Fruit fly (Drosophila melanogaster) whole organism, embryonic: ENCODE data around the gene CG6409.

Experiments
- Ada2b ChIP-seq: fragments of 200-800 bp; sonication (Bioruptor generic); IDR thresholded peaks from 2 replicates; pipeline ENCODE4 v1.3.6; 2022; ENCODE audit warnings: missing biosample characterization, missing genetic modification characterization
- Asciz ChIP-seq: fragments of 200-800 bp; sonication (Bioruptor generic); optimal IDR thresholded peaks from 2 replicates; lab custom pipeline; 2017; ENCODE audit warnings: missing biosample characterization, mild to moderate bottlenecking, missing genetic modification characterization, missing genetic modification reagents
- CG10209 ChIP-seq: fragments of 200-800 bp; sonication (Bioruptor generic); optimal IDR thresholded peaks from 3 replicates; lab custom pipeline; 2017; ENCODE audit warnings: missing biosample characterization, mild to moderate bottlenecking, missing genetic modification characterization, missing genetic modification reagents
- CG10979 ChIP-seq: fragments of 200-800 bp; sonication (Bioruptor generic); optimal IDR thresholded peaks from 2 replicates; lab custom pipeline; 2018; ENCODE audit warnings: missing biosample characterization, mild to moderate bottlenecking, missing genetic modification characterization, moderate library complexity
- CG11695 ChIP-seq: fragments of 200-800 bp; sonication (Bioruptor generic); IDR thresholded peaks from 3 replicates; pipeline ENCODE4 v1.3.6; 2022; ENCODE audit warnings: missing biosample characterization, missing genetic modification characterization
- CG11696 ChIP-seq: fragments of 200-800 bp; sonication (Bioruptor generic); IDR thresholded peaks from 2 replicates; pipeline ENCODE4 v1.3.6; 2022; ENCODE audit warnings: missing biosample characterization, missing genetic modification characterization
- CG13894 ChIP-seq: fragments of 200-800 bp; sonication (Bioruptor generic); optimal IDR thresholded peaks from 3 replicates; lab custom pipeline; 2018; ENCODE audit warnings: missing biosample characterization, mild to moderate bottlenecking, missing genetic modification characterization, moderate library complexity
- CG15479 ChIP-seq: fragments of 200-800 bp; sonication (Bioruptor generic); optimal IDR thresholded peaks from 3 replicates; lab custom pipeline; 2019; ENCODE audit warnings: missing biosample characterization, mild to moderate bottlenecking, missing genetic modification characterization, moderate library complexity
- CG1602 ChIP-seq: fragments of 200-800 bp; sonication (Bioruptor generic); optimal IDR thresholded peaks from 3 replicates; lab custom pipeline; 2016; ENCODE audit warnings: missing biosample characterization, missing genetic modification characterization
- CG17359 ChIP-seq: fragments of 200-800 bp; sonication (Bioruptor generic); optimal IDR thresholded peaks from 3 replicates; lab custom pipeline; 2018; ENCODE audit warnings: missing biosample characterization, mild to moderate bottlenecking, missing genetic modification characterization, moderate library complexity
- CG17568 ChIP-seq: fragments of 200-800 bp; sonication (Bioruptor generic); optimal IDR thresholded peaks from 2 replicates; lab custom pipeline; 2018; ENCODE audit warnings: missing biosample characterization, mild to moderate bottlenecking, missing genetic modification characterization, moderate library complexity
- CG18011 ChIP-seq: fragments of 200-800 bp; sonication (Bioruptor generic); optimal IDR thresholded peaks from 2 replicates; lab custom pipeline; 2017; ENCODE audit warnings: missing biosample characterization, missing genetic modification characterization, mild to moderate bottlenecking, moderate library complexity, missing genotype
- CG31441 ChIP-seq: fragments of 200-800 bp; sonication (Bioruptor generic); IDR thresholded peaks from 2 replicates; pipeline ENCODE4 v1.3.6; 2022; ENCODE audit warnings: missing biosample characterization, missing genetic modification characterization
- CG4424 ChIP-seq: fragments of 200-800 bp; sonication (Bioruptor generic); optimal IDR thresholded peaks from 3 replicates; lab custom pipeline; 2016; ENCODE audit warnings: missing biosample characterization, missing genetic modification characterization
- CG4820 ChIP-seq: fragments of 200-800 bp; sonication (Bioruptor generic); optimal IDR thresholded peaks from 3 replicates; lab custom pipeline; 2016; ENCODE audit warnings: missing biosample characterization, missing genetic modification characterization
- CG4854 ChIP-seq: fragments of 200-800 bp; sonication (Bioruptor generic); optimal IDR thresholded peaks from 2 replicates; lab custom pipeline; 2016; ENCODE audit warnings: missing biosample characterization, missing genetic modification characterization, inconsistent platforms
- CG5180 ChIP-seq: fragments of 200-800 bp; sonication (Bioruptor generic); optimal IDR thresholded peaks from 3 replicates; lab custom pipeline; 2017; ENCODE audit warnings: missing biosample characterization, missing genetic modification characterization, mild to moderate bottlenecking, moderate library complexity, missing genetic modification reagents
- CG5245 ChIP-seq: fragments of 200-800 bp; sonication (Bioruptor generic); optimal IDR thresholded peaks from 3 replicates; lab custom pipeline; 2016; ENCODE audit warnings: missing biosample characterization, missing genetic modification characterization
- CG7839 ChIP-seq: fragments of 200-800 bp; sonication (Bioruptor generic); optimal IDR thresholded peaks from 3 replicates; lab custom pipeline; 2018; ENCODE audit warnings: missing biosample characterization, mild to moderate bottlenecking, missing genetic modification characterization, moderate library complexity
- CG8478 ChIP-seq: fragments of >200 bp; optimal IDR thresholded peaks from 2 replicates; lab custom pipeline; 2018
- Chrac-16 ChIP-seq: fragments of 200-800 bp; sonication (Bioruptor generic); optimal IDR thresholded peaks from 3 replicates; lab custom pipeline; 2016; ENCODE audit warnings: missing biosample characterization, missing genetic modification characterization
- Eip74EF ChIP-seq, 2 experiments: fragments of 200-800 bp in 1 of 2; fragments of >200 bp in 1 of 2; sonication (Bioruptor generic) in 1 of 2; optimal IDR thresholded peaks; 2 replicates each; lab custom pipeline; 2017 to 2019; ENCODE audit warnings: missing biosample characterization in 2 of 2, missing genetic modification characterization in 2 of 2, mild to moderate bottlenecking in 1 of 2, moderate library complexity in 1 of 2
- Fer1 ChIP-seq: fragments of 200-800 bp; sonication (Bioruptor generic); optimal IDR thresholded peaks from 2 replicates; lab custom pipeline; 2017; ENCODE audit warnings: missing biosample characterization, mild to moderate bottlenecking, missing genetic modification characterization
- Hr39 ChIP-seq: fragments of >200 bp; optimal IDR thresholded peaks from 2 replicates; lab custom pipeline; 2017
- Hr51 ChIP-seq, 2 experiments: fragments of 200-800 bp; sonication (Bioruptor generic); optimal IDR thresholded peaks; 2 replicates in 1 of 2; 3 replicates in 1 of 2; lab custom pipeline; 2016 to 2018; ENCODE audit warnings: missing biosample characterization in 2 of 2, missing genetic modification characterization in 2 of 2, mild to moderate bottlenecking in 1 of 2, moderate library complexity in 1 of 2
- Jarid2 ChIP-seq: fragments of 200-800 bp; sonication (Bioruptor generic); optimal IDR thresholded peaks from 3 replicates; lab custom pipeline; 2017; ENCODE audit warnings: mild to moderate bottlenecking, missing biosample characterization, missing genetic modification reagents, missing genetic modification characterization
- Meics ChIP-seq: fragments of 200-800 bp; sonication (Bioruptor generic); optimal IDR thresholded peaks from 2 replicates; lab custom pipeline; 2017; ENCODE audit warnings: missing biosample characterization, mild to moderate bottlenecking, missing genetic modification characterization
- NC2β ChIP-seq: fragments of 200-800 bp; sonication (Bioruptor generic); optimal IDR thresholded peaks from 2 replicates; lab custom pipeline; 2016; ENCODE audit warnings: missing biosample characterization, missing genetic modification characterization
- Sry-β ChIP-seq: fragments of 200-800 bp; sonication (Bioruptor generic); optimal IDR thresholded peaks from 2 replicates; lab custom pipeline; 2018; ENCODE audit warnings: missing biosample characterization, mild to moderate bottlenecking, missing genetic modification characterization, moderate library complexity
- Stat92E ChIP-seq, 3 experiments: fragments of >200 bp in 2 of 3; fragments of 200-800 bp in 1 of 3; sonication (Bioruptor generic) in 1 of 3; optimal IDR thresholded peaks; 2 replicates each; lab custom pipeline; 2017 to 2019; ENCODE audit warnings: missing biosample characterization in 3 of 3, missing genetic modification characterization in 3 of 3, mild to moderate bottlenecking in 1 of 3, moderate library complexity in 1 of 3
- Vsx1 ChIP-seq: fragments of 200-800 bp; sonication (Bioruptor generic); optimal IDR thresholded peaks from 2 replicates; lab custom pipeline; 2017; ENCODE audit warnings: missing biosample characterization, mild to moderate bottlenecking, missing genetic modification characterization, missing genetic modification reagents
- ash1 ChIP-seq: fragments of 200-800 bp; sonication (Bioruptor generic); optimal IDR thresholded peaks from 2 replicates; lab custom pipeline; 2018; ENCODE audit warnings: missing biosample characterization, mild to moderate bottlenecking, missing genetic modification characterization
- cas ChIP-seq: fragments of 200-800 bp; sonication (Bioruptor generic); IDR thresholded peaks from 2 replicates; pipeline ENCODE4 v1.3.6; 2022; ENCODE audit warnings: missing biosample characterization, missing genetic modification characterization
- cg ChIP-seq: fragments of 200-800 bp; sonication (Bioruptor generic); optimal IDR thresholded peaks from 3 replicates; lab custom pipeline; 2019; ENCODE audit warnings: missing biosample characterization, mild to moderate bottlenecking, missing genetic modification characterization, moderate library complexity
- crc ChIP-seq: fragments of 200-800 bp; sonication (Bioruptor generic); optimal IDR thresholded peaks from 2 replicates; lab custom pipeline; 2016; ENCODE audit warnings: missing biosample characterization, missing genetic modification characterization
- croc ChIP-seq: fragments of 200-800 bp; sonication (Bioruptor generic); conservative IDR thresholded peaks from 3 replicates; pipeline ENCODE4 v1.3.6; 2022; ENCODE audit warnings: missing biosample characterization, missing genetic modification characterization
- grau ChIP-seq: fragments of 200-800 bp; optimal IDR thresholded peaks from 3 replicates; lab custom pipeline; 2019; ENCODE audit warnings: missing biosample characterization, mild to moderate bottlenecking, missing genetic modification characterization, moderate library complexity
- h ChIP-seq: fragments of >200 bp; optimal IDR thresholded peaks from 2 replicates; lab custom pipeline; 2017
- kni ChIP-seq: fragments of 200-800 bp; sonication (Bioruptor generic); optimal IDR thresholded peaks from 3 replicates; lab custom pipeline; 2017; ENCODE audit warnings: mild to moderate bottlenecking, missing biosample characterization, missing genetic modification reagents, missing genetic modification characterization
- knrl ChIP-seq: fragments of 200-800 bp; sonication (Bioruptor generic); IDR thresholded peaks from 3 replicates; pipeline ENCODE4 v1.3.6; 2022; ENCODE audit warnings: missing biosample characterization, missing genetic modification characterization; ENCODE audit not compliant: partially characterized antibody
- luna ChIP-seq: fragments of 200-800 bp; sonication (Bioruptor generic); optimal IDR thresholded peaks from 2 replicates; lab custom pipeline; 2016; ENCODE audit warnings: missing biosample characterization, missing genetic modification characterization
- nau ChIP-seq: fragments of 200-800 bp; sonication (Bioruptor generic); optimal IDR thresholded peaks from 3 replicates; lab custom pipeline; 2017; ENCODE audit warnings: missing biosample characterization, mild to moderate bottlenecking, missing genetic modification characterization, missing genetic modification reagents
- row ChIP-seq: fragments of 200-800 bp; sonication (Bioruptor generic); IDR thresholded peaks from 3 replicates; pipeline ENCODE4 v1.3.6; 2022; ENCODE audit warnings: missing biosample characterization, missing genetic modification characterization
- sens ChIP-seq: fragments of 200-800 bp; sonication (Bioruptor generic); peaks from one replicate; lab custom pipeline; 2016; ENCODE audit warnings: missing biosample characterization, missing genetic modification characterization
- sim ChIP-seq: fragments of 200-800 bp; sonication (Bioruptor generic); IDR thresholded peaks from 2 replicates; pipeline ENCODE4 v1.3.6; 2022; ENCODE audit warnings: missing biosample characterization, missing genetic modification characterization
- slbo ChIP-seq: fragments of 200-800 bp; sonication (Bioruptor generic); IDR thresholded peaks from 2 replicates; pipeline ENCODE4 v1.3.6; 2022; ENCODE audit warnings: missing biosample characterization, missing genetic modification characterization
- slou ChIP-seq: fragments of 200-800 bp; sonication (Bioruptor generic); optimal IDR thresholded peaks from 3 replicates; lab custom pipeline; 2016; ENCODE audit warnings: missing biosample characterization, missing genetic modification characterization
- sob ChIP-seq: fragments of 200-800 bp; sonication (Bioruptor generic); IDR thresholded peaks from 2 replicates; pipeline ENCODE4 v1.3.6; 2022; ENCODE audit warnings: missing biosample characterization, missing genetic modification characterization
- twi ChIP-seq: fragments of 200-800 bp; optimal IDR thresholded peaks from 2 replicates; lab custom pipeline; 2019; ENCODE audit warnings: missing biosample characterization, mild to moderate bottlenecking, missing genetic modification characterization, moderate library complexity
- z ChIP-seq: fragments of 200-800 bp; sonication (Bioruptor generic); IDR thresholded peaks from 3 replicates; pipeline ENCODE4 v1.3.6; 2022; ENCODE audit warnings: missing biosample characterization, missing genetic modification characterization

CG6409 gene

DNA sequence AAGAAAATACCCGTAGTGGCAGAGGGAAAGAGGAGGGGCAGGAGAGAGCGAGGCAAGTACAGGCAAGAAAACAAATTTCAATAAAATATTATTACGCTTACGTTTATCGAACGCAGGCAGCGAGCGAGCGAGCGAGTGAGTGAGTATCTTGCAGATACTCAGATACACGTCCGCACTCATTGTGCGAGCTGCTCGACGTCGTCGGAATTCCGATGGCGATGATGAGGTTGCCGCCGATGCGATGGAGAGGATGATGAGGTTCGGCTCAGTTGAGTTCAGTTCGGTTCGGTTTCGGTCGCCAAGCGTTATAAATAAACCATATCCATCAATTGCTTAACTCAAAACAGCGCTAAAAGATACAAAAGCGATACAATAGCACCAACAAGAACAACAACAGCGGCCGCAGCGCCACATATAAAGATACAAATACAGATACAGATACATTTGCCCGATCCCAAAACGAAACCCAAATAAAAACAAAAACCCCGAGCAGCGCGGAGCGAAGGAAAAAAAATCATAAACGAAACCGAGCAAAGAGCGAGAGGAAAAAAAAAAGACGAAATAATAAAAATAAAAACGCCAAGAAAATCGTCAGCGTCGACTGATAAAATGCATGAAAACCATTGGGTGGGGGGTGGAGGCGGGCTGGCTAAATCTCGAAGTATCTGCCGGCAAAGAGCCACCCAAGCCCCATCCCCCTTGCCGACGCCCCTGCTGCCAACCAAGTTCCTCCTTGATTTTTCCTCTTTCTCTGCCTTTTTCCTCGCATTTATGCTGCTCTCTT lies 29.6 kb downstream of the CG6409 start:
- TF ChIP-seq CG15479 (GFP tag; lab: Kevin White, UChicago): peak; percentile 87
- no peak for TF ChIP-seq Jarid2 (GFP tag; lab: Kevin White, UChicago)
- TF ChIP-seq CG7839 (tag; lab: Kevin White, UChicago): no peak
- no peak for TF ChIP-seq grau
- TF ChIP-seq CG1602 (GFP tag; lab: Kevin White, UChicago): no peak
- peak; percentile 77 for TF ChIP-seq kni (GFP tag; lab: Kevin White, UChicago)
- no peak for TF ChIP-seq h
- TF ChIP-seq nau: no peak
- no peak for TF ChIP-seq CG11695 (GFP tag; lab: Robert Waterston, UW)
- no peak for TF ChIP-seq Hr39 (lab: Kevin White, UChicago)
- no peak for TF ChIP-seq slou
- no peak for TF ChIP-seq CG4820 (GFP tag; lab: Kevin White, UChicago)
- TF ChIP-seq CG11696 (GFP tag; lab: Robert Waterston, UW): no peak
- peak; percentile 9 for TF ChIP-seq Meics (GFP tag; lab: Kevin White, UChicago)
- 0 out of 3 replicates have a peak, but pooled peaks have one; percentile 38 for TF ChIP-seq knrl
- TF ChIP-seq CG4424 (GFP tag; lab: Kevin White, UChicago): peak; percentile 30
- peak; percentile 84 for TF ChIP-seq CG5180 (GFP tag; lab: Kevin White, UChicago)
- no peak for TF ChIP-seq Hr51 (GFP tag; optimal IDR thresholded peaks at IDR 0.05; lab: Kevin White, UChicago)
- no peak for TF ChIP-seq ash1 (GFP tag; lab: Kevin White, UChicago)
- no peak for TF ChIP-seq Asciz
- TF ChIP-seq CG17359: peak; percentile 31
- no peak for TF ChIP-seq NC2β
- no peak for TF ChIP-seq CG4854 (GFP tag; lab: Kevin White, UChicago)
- peak; percentile 72; the same call in 2 of the 3 replicates for TF ChIP-seq row
- no peak for TF ChIP-seq Sry-β (GFP tag; lab: Kevin White, UChicago)
- TF ChIP-seq Ada2b: no peak
- no peak for TF ChIP-seq sob
- TF ChIP-seq Fer1 (GFP tag; lab: Kevin White, UChicago): peak; percentile 24
- no peak for TF ChIP-seq CG8478 (lab: Kevin White, UChicago)
- TF ChIP-seq croc (GFP tag; lab: Robert Waterston, UW): no peak
- TF ChIP-seq Chrac-16: peak; percentile 22
- TF ChIP-seq Eip74EF (GFP tag; optimal IDR thresholded peaks at IDR 0.05; lab: Kevin White, UChicago): no peak
- TF ChIP-seq crc (GFP tag; lab: Kevin White, UChicago): no peak
- TF ChIP-seq twi (tag; lab: Kevin White, UChicago): peak; percentile 16
- TF ChIP-seq luna: no peak
- no peak for TF ChIP-seq CG17568 (GFP tag; lab: Kevin White, UChicago)
- no peak for TF ChIP-seq sim
- TF ChIP-seq CG10979 (tag; lab: Kevin White, UChicago): peak; percentile 10
- peak; percentile 96 for TF ChIP-seq z (GFP tag; lab: Robert Waterston, UW)
- TF ChIP-seq CG31441 (GFP tag; lab: Robert Waterston, UW): no peak
- TF ChIP-seq Vsx1: no peak
- no peak for TF ChIP-seq CG5245 (GFP tag; lab: Kevin White, UChicago)
- peak; percentile 73 for TF ChIP-seq sens (GFP tag; lab: Kevin White, UChicago)
- no peak for TF ChIP-seq CG18011 (GFP tag; lab: Kevin White, UChicago)
- no peak for TF ChIP-seq cas (GFP tag; lab: Robert Waterston, UW)
- TF ChIP-seq cg (GFP tag; lab: Kevin White, UChicago): peak; percentile 79
- TF ChIP-seq CG13894 (tag; lab: Kevin White, UChicago): peak; percentile 71
- TF ChIP-seq Stat92E (GFP tag; optimal IDR thresholded peaks at IDR 0.05; lab: Kevin White, UChicago): no peak
- no peak for TF ChIP-seq CG10209 (GFP tag; lab: Kevin White, UChicago)
- no peak for TF ChIP-seq slbo (GFP tag; lab: Robert Waterston, UW)
